Fruit fly (Drosophila melanogaster) whole organism, pupa: ENCODE measurements around the gene CG17819.

Experiments used
- CG10348 ChIP-seq: fragments of 200-800 bp; sonication (Bioruptor generic); IDR thresholded peaks from 2 replicates; pipeline ENCODE4 v1.3.6; 2022; ENCODE audit warnings: missing biosample characterization, missing genetic modification characterization
- CG12605 ChIP-seq: fragments of 200-800 bp; sonication (Bioruptor generic); IDR thresholded peaks from 2 replicates; pipeline ENCODE4 v1.3.6; 2022; ENCODE audit warnings: missing biosample characterization, missing genetic modification characterization
- CG13204 ChIP-seq: fragments of 200-800 bp; sonication (Bioruptor generic); optimal IDR thresholded peaks from 2 replicates; lab custom pipeline; 2018; ENCODE audit warnings: missing biosample characterization, mild to moderate bottlenecking, missing genetic modification characterization, moderate library complexity
- CG14655 ChIP-seq: fragments of 200-800 bp; sonication (Bioruptor generic); optimal IDR thresholded peaks from 3 replicates; lab custom pipeline; 2017; ENCODE audit warnings: mild to moderate bottlenecking, missing biosample characterization, missing genetic modification reagents, missing genetic modification characterization
- CG15710 ChIP-seq: fragments of 200-800 bp; sonication (Bioruptor generic); optimal IDR thresholded peaks from 2 replicates; lab custom pipeline; 2018; ENCODE audit warnings: missing biosample characterization, mild to moderate bottlenecking, missing genetic modification characterization, moderate library complexity
- CG17806 ChIP-seq: fragments of 200-800 bp; sonication (Bioruptor generic); optimal IDR thresholded peaks from 2 replicates; lab custom pipeline; 2018; ENCODE audit warnings: missing biosample characterization, mild to moderate bottlenecking, missing genetic modification characterization, moderate library complexity
- CG32121 ChIP-seq: fragments of 200-800 bp; sonication (Bioruptor generic); IDR thresholded peaks from 2 replicates; pipeline ENCODE4 v1.3.6; 2022; ENCODE audit warnings: missing biosample characterization, missing genetic modification characterization
- CG34367 ChIP-seq: fragments of 200-800 bp; sonication (Bioruptor generic); optimal IDR thresholded peaks from 2 replicates; lab custom pipeline; 2018; ENCODE audit warnings: missing biosample characterization, mild to moderate bottlenecking, missing genetic modification characterization
- CG4496 ChIP-seq: fragments of 200-800 bp; sonication (Bioruptor generic); IDR thresholded peaks from 3 replicates; pipeline ENCODE4 v1.3.6; 2022; ENCODE audit warnings: missing biosample characterization, missing genetic modification characterization
- CG8159 ChIP-seq: fragments of 200-800 bp; sonication (Bioruptor generic); optimal IDR thresholded peaks from 3 replicates; lab custom pipeline; 2018; ENCODE audit warnings: missing biosample characterization, mild to moderate bottlenecking, missing genetic modification characterization, moderate library complexity
- CG8301 ChIP-seq: fragments of 200-800 bp; sonication (Bioruptor generic); optimal IDR thresholded peaks from 2 replicates; lab custom pipeline; 2018; ENCODE audit warnings: missing biosample characterization, mild to moderate bottlenecking, missing genetic modification characterization
- CG9948 ChIP-seq: fragments of 200-800 bp; sonication (Bioruptor generic); optimal IDR thresholded peaks from 2 replicates; lab custom pipeline; 2018; ENCODE audit warnings: missing biosample characterization, mild to moderate bottlenecking, missing genetic modification characterization, moderate library complexity
- D1 ChIP-seq: fragments of 200-800 bp; sonication (Bioruptor generic); optimal IDR thresholded peaks from 2 replicates; lab custom pipeline; 2018; ENCODE audit warnings: missing biosample characterization, mild to moderate bottlenecking, missing genetic modification characterization, moderate library complexity
- EcR ChIP-seq: fragments of 200-800 bp; sonication (Bioruptor generic); optimal IDR thresholded peaks from 3 replicates; lab custom pipeline; 2019; ENCODE audit warnings: missing biosample characterization, missing genetic modification characterization, mild to moderate bottlenecking, moderate library complexity, missing genetic modification reagents
- Ets98B ChIP-seq: fragments of 200-800 bp; sonication (Bioruptor generic); IDR thresholded peaks from 2 replicates; pipeline ENCODE4 v1.3.6; 2022; ENCODE audit warnings: missing biosample characterization, missing genetic modification characterization
- Pif1A ChIP-seq: fragments of 200-800 bp; sonication (Bioruptor generic); optimal IDR thresholded peaks from 3 replicates; lab custom pipeline; 2016; ENCODE audit warnings: missing biosample characterization, missing genetic modification characterization
- Pif1B ChIP-seq: fragments of 200-800 bp; sonication (Bioruptor generic); optimal IDR thresholded peaks from 3 replicates; lab custom pipeline; 2016; ENCODE audit warnings: missing biosample characterization, missing genetic modification characterization
- Snoo ChIP-seq: fragments of 200-800 bp; sonication (Bioruptor generic); optimal IDR thresholded peaks from 3 replicates; lab custom pipeline; 2017; ENCODE audit warnings: missing biosample characterization, mild to moderate bottlenecking, missing genetic modification characterization, inconsistent platforms
- fd96Ca ChIP-seq: fragments of 200-800 bp; sonication (Bioruptor generic); IDR thresholded peaks from 3 replicates; pipeline ENCODE4 v1.3.6; 2022; ENCODE audit warnings: missing biosample characterization, missing genetic modification characterization
- gl ChIP-seq: fragments of 200-800 bp; sonication (Bioruptor generic); optimal IDR thresholded peaks from 2 replicates; lab custom pipeline; 2018; ENCODE audit warnings: missing biosample characterization, mild to moderate bottlenecking, missing genetic modification characterization
- rn ChIP-seq: fragments of 200-800 bp; sonication (Bioruptor generic); IDR thresholded peaks from 2 replicates; pipeline ENCODE4 v1.3.6; 2022; ENCODE audit warnings: missing biosample characterization, missing genetic modification characterization

The CG17819 gene

DNA sequence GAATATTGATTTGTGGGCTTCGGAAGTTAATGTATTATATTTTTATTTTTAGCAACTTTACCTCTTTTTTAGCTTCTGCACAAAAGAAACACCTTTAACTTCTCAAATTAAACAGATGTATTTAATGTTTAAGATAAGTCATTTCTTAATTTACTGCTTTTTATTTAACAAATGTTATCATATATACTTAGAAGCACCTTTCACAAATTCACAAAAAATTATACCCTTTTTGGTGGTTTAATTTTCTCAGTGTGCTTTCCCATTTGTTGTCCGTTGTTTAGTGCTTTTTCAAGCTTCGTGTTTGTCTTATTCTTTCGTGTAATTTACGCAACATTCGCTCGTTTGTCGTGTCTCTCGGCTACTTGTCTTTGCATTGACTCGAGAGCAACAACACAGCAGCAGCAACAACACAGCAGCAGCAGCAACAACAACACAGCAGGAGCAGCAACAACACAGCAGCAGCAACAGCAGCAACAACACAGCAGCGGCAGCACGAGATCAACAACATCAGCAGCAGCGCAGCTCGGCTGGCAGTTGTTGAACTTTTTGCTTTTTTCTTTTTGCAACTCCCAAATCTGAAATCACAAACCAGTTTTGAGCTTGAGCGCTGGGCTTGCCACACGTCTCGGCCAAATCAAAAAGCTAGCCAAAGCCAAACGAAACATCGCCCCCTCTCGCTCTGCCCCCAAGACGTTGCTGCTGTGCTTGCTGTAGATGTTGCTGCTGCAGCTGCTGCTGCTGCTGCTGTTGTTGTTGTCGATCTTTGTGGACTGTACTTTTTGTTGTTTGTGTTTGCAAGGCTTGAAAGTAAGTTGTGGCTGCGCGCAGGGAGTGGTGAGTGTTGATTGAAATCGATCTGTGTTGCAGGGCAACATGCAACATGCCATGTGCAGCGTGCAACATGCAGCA lies 48.0 kb downstream of the CG17819 start:
- TF ChIP-seq CG17806 (tag; lab: Kevin White, UChicago) (peak; percentile 86), CG32121 (GFP tag; lab: Robert Waterston, UW) (peak; percentile 46; the same call in 1 of the 2 replicates), Pif1A (GFP tag; lab: Kevin White, UChicago) (no peak), CG15710 (tag; lab: Kevin White, UChicago) (no peak), CG8159 (peak; percentile 85), EcR (GFP tag; lab: Kevin White, UChicago) (peak; percentile 98), Ets98B (GFP tag; lab: Robert Waterston, UW) (peak; percentile 82), CG10348 (GFP tag; lab: Robert Waterston, UW) (no peak), Pif1B (peak; percentile 66), CG14655 (GFP tag; lab: Kevin White, UChicago) (peak; percentile 88), CG8301 (tag; lab: Kevin White, UChicago) (peak; percentile 89), CG9948 (peak; percentile 28), fd96Ca (GFP tag; lab: Robert Waterston, UW) (no peak; the same call in 1 of the 3 replicates), gl (peak; percentile 20), Snoo (tag; lab: Kevin White, UChicago) (no peak), CG12605 (GFP tag; lab: Robert Waterston, UW) (peak; percentile 30; the same call in 1 of the 2 replicates), D1 (peak; percentile 76), CG34367 (tag; lab: Kevin White, UChicago) (no peak), CG4496 (GFP tag; lab: Robert Waterston, UW) (peak; percentile 84), CG13204 (GFP tag; lab: Kevin White, UChicago) (peak; percentile 83), rn (GFP tag; lab: Robert Waterston, UW) (0 out of 2 replicates have a peak, but pooled peaks have one; percentile 36)

- TF ChIP-seq EcR (GFP tag; lab: Kevin White, UChicago) = no peak
- TF ChIP-seq CG9948 = no peak
- no peak for TF ChIP-seq Snoo (tag; lab: Kevin White, UChicago)
- TF ChIP-seq D1 = no peak
Measured at dm6 chr3R:21836614-21837013, 48.7 kb downstream of the CG17819 start.

DNA sequence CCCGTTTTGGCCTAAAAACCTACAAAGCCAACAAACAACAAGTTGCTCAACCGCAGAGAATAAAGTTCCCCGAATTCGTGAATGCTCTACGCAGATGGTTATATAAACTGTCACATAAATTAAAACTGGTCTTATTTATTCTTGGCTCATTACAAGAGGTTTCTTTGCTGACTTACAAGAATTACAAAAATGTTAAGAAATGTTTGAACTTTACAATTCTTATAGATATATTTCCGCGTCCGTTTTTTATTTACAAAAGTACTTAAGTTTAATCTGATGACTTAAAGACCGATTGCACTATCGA lies 49.2 kb downstream of the CG17819 start:
- TF ChIP-seq CG34367 (tag; lab: Kevin White, UChicago) (no peak), Pif1B (no peak), CG9948 (no peak), CG8301 (tag; lab: Kevin White, UChicago) (peak; percentile 8), Ets98B (GFP tag; lab: Robert Waterston, UW) (peak; percentile 63), rn (GFP tag; lab: Robert Waterston, UW) (no peak), fd96Ca (GFP tag; lab: Robert Waterston, UW) (peak; percentile 38; the same call in 2 of the 3 replicates), CG12605 (GFP tag; lab: Robert Waterston, UW) (no peak)
- TF ChIP-seq, all 21 proteins: peak for 3

dm6 chr3R:21835388-21836200 lies 49.8 kb downstream of the CG17819 start:
- TF ChIP-seq CG10348 (GFP tag; lab: Robert Waterston, UW) = no peak
- peak; percentile 50; the same call in 1 of the 3 replicates for TF ChIP-seq CG4496 (GFP tag; lab: Robert Waterston, UW)
- TF ChIP-seq, all 21 proteins: peak for 1
